Worm (Caenorhabditis elegans): ENCODE measurements around the gene C25E10.10.

C25E10.10 gene

ce11 chrV:9065001-9065400 is 8.8 kb upstream of the C25E10.10 start:
- TF ChIP-seq sma-9 (GFP tag; optimal IDR thresholded peaks at IDR 0.05) (no peak), sma-9 (tag; optimal IDR thresholded peaks at IDR 0.05) (no peak), snpc-4 (tag; optimal IDR thresholded peaks at IDR 0.05) (no peak), Y55F3AM.14 (GFP tag; optimal IDR thresholded peaks at IDR 0.05) (no peak)

ce11 chrV:9063134-9063533 is 7.0 kb upstream of the C25E10.10 start:
- no peak for TF ChIP-seq ztf-11 (tag; optimal IDR thresholded peaks at IDR 0.05)
- TF ChIP-seq lsy-2 (tag; optimal IDR thresholded peaks at IDR 0.05), result no peak
- TF ChIP-seq nhr-25 (tag; optimal IDR thresholded peaks at IDR 0.05), result peak; percentile 27
- no peak for TF ChIP-seq nhr-23 (tag; optimal IDR thresholded peaks at IDR 0.05)
- no peak for TF ChIP-seq Y55F3AM.14 (GFP tag; optimal IDR thresholded peaks at IDR 0.05)
- no peak for TF ChIP-seq nhr-237 (tag; optimal IDR thresholded peaks at IDR 0.05)
- no peak for TF ChIP-seq C34F6.9 (tag; optimal IDR thresholded peaks at IDR 0.05)

- TF ChIP-seq ztf-1 (GFP tag; conservative IDR thresholded peaks at IDR 0.05) (no peak), nhr-23 (tag; optimal IDR thresholded peaks at IDR 0.05) (no peak), snpc-4 (tag; optimal IDR thresholded peaks at IDR 0.05) (no peak), ZK546.5 (tag; optimal IDR thresholded peaks at IDR 0.05) (no peak), mbf-1 (tag; optimal IDR thresholded peaks at IDR 0.05) (no peak), sem-4 (tag; optimal IDR thresholded peaks at IDR 0.05) (no peak), nhr-237 (tag; optimal IDR thresholded peaks at IDR 0.05) (no peak)
Measured at ce11 chrV:9062341-9062740, 6.2 kb upstream of the C25E10.10 start, which contains the start of gene C25E10.12. Gene C25E10.12, minus strand, starts transcription at chrV:9062441.

- no peak for TF ChIP-seq ztf-11 (tag; optimal IDR thresholded peaks at IDR 0.05)
- no peak for TF ChIP-seq nhr-12 (tag; optimal IDR thresholded peaks at IDR 0.05)
- no peak for TF ChIP-seq lin-11 (tag; optimal IDR thresholded peaks at IDR 0.05)
- no peak for TF ChIP-seq nhr-11 (tag; optimal IDR thresholded peaks at IDR 0.05)
- no peak for TF ChIP-seq crh-2 (tag; optimal IDR thresholded peaks at IDR 0.05)
- no peak for TF ChIP-seq sem-4 (tag; optimal IDR thresholded peaks at IDR 0.05)
- no peak for TF ChIP-seq mbf-1 (tag; optimal IDR thresholded peaks at IDR 0.05)
- no peak for TF ChIP-seq fos-1 (tag; optimal IDR thresholded peaks at IDR 0.05)
- TF ChIP-seq aly-2 (tag; optimal IDR thresholded peaks at IDR 0.05), result no peak
- no peak for TF ChIP-seq ZK546.5 (tag; optimal IDR thresholded peaks at IDR 0.05)
- no peak for TF ChIP-seq mab-5 (tag; optimal IDR thresholded peaks at IDR 0.05)
- no peak for TF ChIP-seq ama-1 (optimal IDR thresholded peaks at IDR 0.05)
- no peak for TF ChIP-seq nhr-129 (tag; optimal IDR thresholded peaks at IDR 0.05)
- TF ChIP-seq dmd-4 (tag; optimal IDR thresholded peaks at IDR 0.05), result no peak
- TF ChIP-seq gmeb-1 (tag; optimal IDR thresholded peaks at IDR 0.05), result no peak
- TF ChIP-seq mdl-1 (tag; optimal IDR thresholded peaks at IDR 0.05), result no peak
- no peak for TF ChIP-seq sma-3 (GFP tag; optimal IDR thresholded peaks at IDR 0.05)
- TF ChIP-seq C34F6.9 (tag; optimal IDR thresholded peaks at IDR 0.05), result no peak
- TF ChIP-seq unc-62 (GFP tag; optimal IDR thresholded peaks at IDR 0.05), result no peak
- no peak for TF ChIP-seq unc-55 (GFP tag; optimal IDR thresholded peaks at IDR 0.05)
Measured at ce11 chrV:9059468-9059867, 3.3 kb upstream of the C25E10.10 start, which contains the start of the genes C25E10.16 and C25E10.13. Gene C25E10.16, minus strand, starts transcription at chrV:9059568. Gene C25E10.13, plus strand, starts transcription at chrV:9059723.

- TF ChIP-seq aly-2 (tag; optimal IDR thresholded peaks at IDR 0.05), result no peak
- TF ChIP-seq lin-11 (tag; optimal IDR thresholded peaks at IDR 0.05), result no peak
- TF ChIP-seq nhr-21 (tag; optimal IDR thresholded peaks at IDR 0.05), result no peak
- TF ChIP-seq nhr-6 (tag; optimal IDR thresholded peaks at IDR 0.05), result no peak
- TF ChIP-seq mdl-1 (tag; optimal IDR thresholded peaks at IDR 0.05), result no peak
- no peak for TF ChIP-seq nhr-77 (tag; optimal IDR thresholded peaks at IDR 0.05)
- TF ChIP-seq ztf-4 (tag; optimal IDR thresholded peaks at IDR 0.05), result no peak
- no peak for TF ChIP-seq sma-9 (GFP tag; optimal IDR thresholded peaks at IDR 0.05)
- TF ChIP-seq sma-9 (tag; optimal IDR thresholded peaks at IDR 0.05), result no peak
- no peak for TF ChIP-seq skn-1 (tag; optimal IDR thresholded peaks at IDR 0.05)
- TF ChIP-seq ztf-1 (GFP tag; conservative IDR thresholded peaks at IDR 0.05), result no peak
- TF ChIP-seq egl-27 (tag; optimal IDR thresholded peaks at IDR 0.05), result no peak
- no peak for TF ChIP-seq elt-1 (tag; optimal IDR thresholded peaks at IDR 0.05)
Measured at ce11 chrV:9058627-9059026, 2.5 kb upstream of the C25E10.10 start, which contains the start of gene C25E10.11. Gene C25E10.11, minus strand, starts transcription at chrV:9058727.

All from whole organism, L2 larva.